Fruit fly (Drosophila melanogaster): ENCODE data around the gene RpL36A.

Gene RpL36A

dm6 chr2L:7993062-7993685 is 49.5 kb downstream of the RpL36A start (continued):
- TF ChIP-seq CG1647 (GFP tag; optimal IDR thresholded peaks at IDR 0.05) (no peak), corto (GFP tag; optimal IDR thresholded peaks at IDR 0.05) (no peak), CG12744 (GFP tag; optimal IDR thresholded peaks at IDR 0.05) (no peak), CG2875 (GFP tag; optimal IDR thresholded peaks at IDR 0.05) (no peak), tx (GFP tag; optimal IDR thresholded peaks at IDR 0.05) (no peak), CG31388 (GFP tag; optimal IDR thresholded peaks at IDR 0.05) (no peak), CG18619 (GFP tag; optimal IDR thresholded peaks at IDR 0.05) (no peak), eve (GFP tag; optimal IDR thresholded peaks at IDR 0.05) (peak in 1 of 2 experiments; percentile 45), CG10565 (GFP tag; optimal IDR thresholded peaks at IDR 0.05) (no peak), Fer1 (GFP tag; optimal IDR thresholded peaks at IDR 0.05) (no peak), ken (GFP tag; IDR thresholded peaks at IDR 0.05) (no peak), CG8359 (GFP tag; optimal IDR thresholded peaks at IDR 0.05; ENCODE audit: borderline replicate concordance) (no peak), sr (GFP tag; IDR thresholded peaks at IDR 0.05) (no peak), CG11093 (GFP tag; IDR thresholded peaks at IDR 0.05) (no peak), inv (GFP tag; IDR thresholded peaks at IDR 0.05; ENCODE audit: partially characterized antibody) (no peak), ab (GFP tag; optimal IDR thresholded peaks at IDR 0.05) (no peak), Dip2 (GFP tag; IDR thresholded peaks at IDR 0.05) (no peak), CG8089 (GFP tag; optimal IDR thresholded peaks at IDR 0.05) (no peak), so (GFP tag; IDR thresholded peaks at IDR 0.05) (no peak), CG13775 (GFP tag; optimal IDR thresholded peaks at IDR 0.05) (no peak), run (tag; optimal IDR thresholded peaks at IDR 0.05) (no peak), Gsc (GFP tag; IDR thresholded peaks at IDR 0.05) (no peak), Fer2 (tag; optimal IDR thresholded peaks at IDR 0.05) (no peak), CG33213 (GFP tag; optimal IDR thresholded peaks at IDR 0.05) (no peak), CG11723 (GFP tag; optimal IDR thresholded peaks at IDR 0.05) (no peak), CG33557 (GFP tag; optimal IDR thresholded peaks at IDR 0.05) (no peak), MESR4 (GFP tag; optimal IDR thresholded peaks at IDR 0.05) (no peak), Meics (GFP tag; optimal IDR thresholded peaks at IDR 0.05) (peak; percentile 3), gro (GFP tag; optimal IDR thresholded peaks at IDR 0.05) (no peak), CG10267 (tag; optimal IDR thresholded peaks at IDR 0.05) (no peak), lmd (GFP tag; IDR thresholded peaks at IDR 0.05) (no peak), CG32767 (GFP tag; IDR thresholded peaks at IDR 0.05) (no peak), crc (GFP tag; optimal IDR thresholded peaks at IDR 0.05) (no peak), lab (GFP tag; optimal IDR thresholded peaks at IDR 0.05) (peak; percentile 33), CG3065 (GFP tag; optimal IDR thresholded peaks at IDR 0.05) (peak; percentile 25), CG13424 (tag; optimal IDR thresholded peaks at IDR 0.05) (no peak), ap (GFP tag; IDR thresholded peaks at IDR 0.05) (no peak), tup (GFP tag; optimal IDR thresholded peaks at IDR 0.05) (no peak), CG6813 (GFP tag; optimal IDR thresholded peaks at IDR 0.05) (no peak), Camta (GFP tag; optimal IDR thresholded peaks at IDR 0.05) (no peak), nom (GFP tag; optimal IDR thresholded peaks at IDR 0.05) (no peak), Drgx (GFP tag; IDR thresholded peaks at IDR 0.05) (peak; percentile 16; the same call in 1 of the 2 replicates), ewg (GFP tag; optimal IDR thresholded peaks at IDR 0.05) (peak; percentile 35), org-1 (GFP tag; optimal IDR thresholded peaks at IDR 0.05) (no peak), fd64A (GFP tag; optimal IDR thresholded peaks at IDR 0.05) (no peak), CG13287 (GFP tag; IDR thresholded peaks at IDR 0.05; ENCODE audit: partially characterized antibody) (no peak), CG8388 (GFP tag; optimal IDR thresholded peaks at IDR 0.05) (no peak), exex (tag; optimal IDR thresholded peaks at IDR 0.05) (peak; percentile 49), prd (optimal IDR thresholded peaks at IDR 0.05) (no peak), prd (GFP tag; IDR thresholded peaks at IDR 0.05) (no peak)
